Fruit fly (Drosophila melanogaster) whole organism: ENCODE data around the gene Nfs1.
"Not testable (repeated sequence)": the region's sequence is repeated elsewhere in the genome, so short reads cannot be mapped to it uniquely, and the experiment has no call there.

Experiments used
- CG8478 ChIP-seq: fragments of >200 bp; optimal IDR thresholded peaks from 2 replicates; lab custom pipeline; 2018; ENCODE audit warnings: inconsistent platforms
- Dll ChIP-seq: fragments of >200 bp; optimal IDR thresholded peaks from 2 replicates; lab custom pipeline; 2017
- EcR ChIP-seq, 2 experiments: fragments of >200 bp; optimal IDR thresholded peaks; 2 replicates each; lab custom pipeline; 2017; ENCODE audit warnings: missing biosample characterization in 2 of 2, missing genetic modification characterization in 2 of 2, missing genetic modification reagents in 2 of 2
- pan ChIP-seq: fragments of >200 bp; optimal IDR thresholded peaks from 2 replicates; lab custom pipeline; 2017
- psq ChIP-seq: fragments of >200 bp; optimal IDR thresholded peaks from 2 replicates; lab custom pipeline; 2017
- usp ChIP-seq: fragments of >200 bp; optimal IDR thresholded peaks from 2 replicates; lab custom pipeline; 2017; ENCODE audit warnings: missing biosample characterization, missing genetic modification characterization, mixed read lengths

The Nfs1 gene

DNA sequence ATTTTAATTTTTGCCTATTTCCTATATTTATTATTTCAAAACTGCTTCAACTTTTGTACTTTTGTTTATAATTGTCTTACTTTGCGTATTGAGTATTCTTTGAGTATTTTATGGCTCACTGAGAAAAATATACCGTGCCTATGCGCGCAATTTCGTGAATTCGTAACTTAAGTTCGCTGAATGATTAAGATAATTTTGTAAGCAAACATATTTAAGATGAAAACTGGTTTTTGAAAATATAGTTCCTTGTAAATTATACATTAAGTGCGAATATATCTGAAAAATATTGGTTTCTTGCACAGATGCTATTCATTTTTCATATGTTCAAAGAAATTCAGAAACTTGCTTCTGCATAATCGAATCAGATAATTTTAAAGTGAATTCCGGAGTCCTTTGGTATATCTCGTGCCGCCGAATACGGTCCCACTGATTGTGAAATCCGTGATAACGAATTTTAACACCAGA lies at the start of gene Nfs1, which contains the start of gene CG18787:
Nfs1 (plus strand) TSS at position 415 of the 465 bp plus-strand sequence.
CG18787 (minus strand) TSS at position 101 of the 465 bp plus-strand sequence.
- not testable (repeated sequence) for TF ChIP-seq psq (lab: Kevin White, UChicago); CG8478 (lab: Kevin White, UChicago); usp (GFP tag; lab: Kevin White, UChicago)

- no peak for TF ChIP-seq usp (GFP tag; lab: Kevin White, UChicago)
Observed at dm6 chr2L:11949917-11950316, 49.5 kb upstream of the Nfs1 start.

DNA sequence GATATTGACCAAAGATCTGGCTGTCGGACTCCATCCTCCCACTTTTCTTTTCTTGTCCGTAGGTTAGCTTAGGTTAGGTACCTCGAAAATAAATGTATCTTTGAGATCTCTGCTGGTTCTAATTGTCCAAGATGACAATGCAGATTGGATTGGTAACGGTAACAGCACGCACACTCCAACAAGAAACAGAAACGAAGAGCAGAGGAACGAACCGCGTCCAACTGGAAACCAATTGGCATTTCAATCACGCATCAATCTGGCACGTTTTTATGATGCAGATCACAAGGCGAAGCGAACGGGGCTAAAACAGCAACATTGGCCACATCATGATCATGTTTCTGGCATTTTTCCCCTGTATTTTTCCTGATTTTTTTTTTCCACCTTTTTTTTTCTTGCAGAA lies 43.6 kb upstream of the Nfs1 start:
- no peak for TF ChIP-seq EcR (GFP tag; optimal IDR thresholded peaks at IDR 0.05; lab: Kevin White, UChicago)
- TF ChIP-seq CG8478 (lab: Kevin White, UChicago): no peak
- TF ChIP-seq usp (GFP tag; lab: Kevin White, UChicago): no peak

DNA sequence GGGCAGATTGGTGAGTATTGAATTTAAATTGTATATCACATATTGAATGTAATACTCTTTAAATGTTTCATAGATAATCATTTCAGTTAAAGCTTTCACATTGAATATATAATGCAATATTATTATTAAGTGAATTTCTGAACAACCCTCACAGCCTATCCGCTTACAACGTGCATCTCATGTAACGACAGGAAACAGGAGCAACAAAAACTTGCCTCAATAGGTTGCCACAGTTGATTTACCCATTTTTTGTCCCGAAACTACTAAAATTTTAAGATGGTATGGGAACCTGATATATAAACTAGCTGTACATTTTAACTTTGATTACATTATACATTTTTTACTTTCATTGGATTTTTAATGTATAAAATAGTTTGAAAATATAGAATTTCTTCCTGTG lies 40.7 kb upstream of the Nfs1 start:
- TF ChIP-seq Dll (no peak), psq (lab: Kevin White, UChicago) (no peak), EcR (GFP tag; optimal IDR thresholded peaks at IDR 0.05; lab: Kevin White, UChicago) (no peak), usp (GFP tag; lab: Kevin White, UChicago) (no peak), pan (lab: Kevin White, UChicago) (no peak), CG8478 (lab: Kevin White, UChicago) (no peak)

DNA sequence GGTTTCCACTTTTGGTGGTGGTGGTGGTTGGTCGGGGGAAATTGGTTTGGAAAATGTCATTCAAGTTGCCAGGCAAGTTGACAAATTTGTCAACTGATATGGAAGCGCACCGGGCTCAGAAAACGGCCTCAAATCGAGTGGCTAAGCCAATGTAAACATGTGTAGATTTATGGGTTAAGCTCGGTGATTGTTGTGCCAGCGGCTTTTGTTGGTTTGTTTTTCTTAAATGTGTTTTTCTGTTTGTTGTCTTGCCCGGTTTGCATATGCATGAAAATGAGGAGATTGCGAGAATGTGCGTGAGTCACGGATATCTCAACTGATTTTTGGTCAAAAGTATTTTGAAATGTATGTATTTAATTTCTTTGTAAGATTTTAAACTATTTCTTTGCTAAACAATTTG lies 38.5 kb upstream of the Nfs1 start:
- TF ChIP-seq Dll (no peak), pan (lab: Kevin White, UChicago) (no peak), EcR (GFP tag; optimal IDR thresholded peaks at IDR 0.05; lab: Kevin White, UChicago) (no peak), usp (GFP tag; lab: Kevin White, UChicago) (no peak), psq (lab: Kevin White, UChicago) (no peak)

- TF ChIP-seq CG8478 (lab: Kevin White, UChicago): no peak
- TF ChIP-seq Dll: no peak
- no peak for TF ChIP-seq pan (lab: Kevin White, UChicago)
- no peak for TF ChIP-seq EcR (GFP tag; optimal IDR thresholded peaks at IDR 0.05; lab: Kevin White, UChicago)
- no peak for TF ChIP-seq psq (lab: Kevin White, UChicago)
- TF ChIP-seq usp (GFP tag; lab: Kevin White, UChicago): no peak
Observed at dm6 chr2L:11963422-11964322, 35.8 kb upstream of the Nfs1 start.

DNA sequence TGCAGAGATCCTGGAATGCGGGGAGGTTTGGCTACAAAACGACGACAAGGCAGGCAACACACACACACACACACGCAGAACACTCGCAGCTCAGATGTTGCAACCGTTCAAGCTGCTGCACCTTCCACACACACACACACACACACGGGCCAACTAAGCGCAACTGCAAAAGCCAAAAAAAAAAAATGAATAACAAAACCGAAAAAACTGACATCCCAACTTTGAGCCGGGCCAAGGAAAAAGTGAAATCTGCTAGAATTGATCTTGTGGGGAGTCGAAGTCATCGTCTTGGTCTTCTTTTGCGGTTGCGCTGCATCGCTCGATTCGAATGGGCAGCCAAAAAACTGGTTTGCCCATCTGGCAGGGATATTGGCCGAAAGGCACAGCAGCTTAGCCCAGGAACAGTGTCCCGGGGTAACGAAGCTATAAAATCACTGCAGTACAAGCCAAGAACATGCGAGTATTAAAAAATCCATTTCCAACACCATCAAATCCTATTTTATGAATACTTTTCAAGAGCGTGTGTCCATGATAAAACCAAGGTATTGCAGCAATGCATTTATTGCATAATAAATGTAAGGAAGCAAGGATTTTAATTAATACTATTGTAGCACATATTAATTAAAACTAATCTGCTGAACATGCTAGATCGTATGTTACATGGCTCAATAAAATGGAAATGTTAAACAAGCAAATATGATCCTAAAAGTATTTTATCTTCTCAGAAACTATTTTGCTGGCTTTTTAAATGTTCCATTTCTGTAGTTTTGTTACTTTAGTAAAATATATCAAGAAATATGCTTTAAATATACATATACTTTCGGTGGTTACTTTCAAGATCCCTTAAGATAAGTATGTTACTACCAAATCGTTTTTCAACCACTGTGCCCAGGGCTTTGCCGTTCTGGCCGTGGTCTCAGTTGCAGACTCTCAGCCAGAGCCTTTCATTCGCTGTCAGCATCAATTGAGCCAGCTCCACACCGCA lies 33.6 kb upstream of the Nfs1 start:
- TF ChIP-seq CG8478 (lab: Kevin White, UChicago) (no peak), pan (lab: Kevin White, UChicago) (no peak), usp (GFP tag; lab: Kevin White, UChicago) (no peak), Dll (no peak), EcR (GFP tag; optimal IDR thresholded peaks at IDR 0.05; lab: Kevin White, UChicago) (no peak), psq (lab: Kevin White, UChicago) (no peak)

DNA sequence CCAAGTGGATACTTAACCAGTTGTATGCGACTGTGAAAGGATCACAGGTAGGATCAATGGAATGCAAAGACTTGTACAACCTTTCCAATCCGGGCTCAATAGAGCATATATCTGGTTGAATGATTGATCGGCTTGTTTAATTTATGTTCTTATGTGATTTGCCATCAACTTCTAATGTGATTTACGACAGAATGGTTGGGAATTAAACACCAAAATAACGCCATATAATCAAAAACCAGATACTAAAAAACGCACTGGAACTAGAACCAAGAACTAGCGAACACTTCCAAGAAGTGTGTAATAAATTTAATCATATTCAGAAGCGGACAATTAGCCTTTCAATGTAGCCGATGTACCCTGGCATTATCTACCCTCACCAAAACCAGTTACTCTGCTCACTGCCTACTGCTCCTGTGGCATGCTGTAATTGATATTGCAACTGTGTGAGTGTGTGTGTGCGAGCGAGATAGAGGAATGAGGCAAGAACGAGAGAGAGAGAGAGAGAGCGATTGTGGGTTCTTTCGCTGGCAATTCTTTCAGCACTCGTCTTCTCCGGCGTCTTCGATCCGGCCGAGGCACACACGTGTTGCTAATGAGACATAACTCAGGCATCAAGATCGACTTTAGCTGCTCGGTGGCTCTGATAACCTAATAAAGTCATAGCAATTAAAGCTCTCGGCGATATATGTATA lies 30.7 kb upstream of the Nfs1 start:
- TF ChIP-seq psq (lab: Kevin White, UChicago) (no peak), CG8478 (lab: Kevin White, UChicago) (peak; percentile 26)

- no peak for TF ChIP-seq Dll
- TF ChIP-seq psq (lab: Kevin White, UChicago): no peak
- TF ChIP-seq pan (lab: Kevin White, UChicago): no peak
- TF ChIP-seq usp (GFP tag; lab: Kevin White, UChicago): no peak
- TF ChIP-seq CG8478 (lab: Kevin White, UChicago): no peak
- no peak for TF ChIP-seq EcR (GFP tag; optimal IDR thresholded peaks at IDR 0.05; lab: Kevin White, UChicago)
Observed at dm6 chr2L:11969424-11969823, 30.0 kb upstream of the Nfs1 start.

- TF ChIP-seq psq (lab: Kevin White, UChicago) (no peak), Dll (no peak), usp (GFP tag; lab: Kevin White, UChicago) (no peak), EcR (GFP tag; optimal IDR thresholded peaks at IDR 0.05; lab: Kevin White, UChicago) (no peak), CG8478 (lab: Kevin White, UChicago) (no peak), pan (lab: Kevin White, UChicago) (no peak)
Observed at dm6 chr2L:11970343-11970742, 29.1 kb upstream of the Nfs1 start.

- TF ChIP-seq psq (lab: Kevin White, UChicago): no peak
- TF ChIP-seq Dll: peak; percentile 75
- no peak for TF ChIP-seq pan (lab: Kevin White, UChicago)
- TF ChIP-seq CG8478 (lab: Kevin White, UChicago): peak; percentile 84
Observed at dm6 chr2L:11970853-11971397, 28.5 kb upstream of the Nfs1 start.
